Worm (Caenorhabditis elegans) whole organism, L4 larva: ENCODE measurements around the gene pcrg-1.

Experiments
- D1046.2 ChIP-seq: fragments of 200-800 bp; sonication (Bioruptor generic); IDR thresholded peaks from 2 replicates; pipeline ENCODE4 v1.3.6; 2022; ENCODE audit warnings: missing genetic modification characterization, missing compliant biosample characterization
- F44E2.7 ChIP-seq: fragments of 200-800 bp; sonication (Bioruptor generic); IDR thresholded peaks from 2 replicates; pipeline ENCODE4 v2.1.2; 2022; ENCODE audit warnings: missing genetic modification characterization, missing compliant biosample characterization
- aha-1 ChIP-seq: fragments of 150-350 bp; peaks from one replicate; lab custom pipeline; 2014; ENCODE audit warnings: missing biosample characterization, missing genetic modification characterization
- ceh-32 ChIP-seq: sonication (generic microtip); optimal IDR thresholded peaks from 2 replicates; lab custom pipeline; 2016; ENCODE audit warnings: mild to moderate bottlenecking, missing genetic modification characterization, missing compliant biosample characterization; ENCODE audit not compliant: poor library complexity
- ceh-44 ChIP-seq: fragments of 200-800 bp; sonication (Bioruptor generic); IDR thresholded peaks from 2 replicates; pipeline ENCODE4 v1.3.6; 2022; ENCODE audit warnings: missing genetic modification reagents, missing genetic modification characterization, missing compliant biosample characterization
- ceh-82 ChIP-seq: sonication (generic microtip); optimal IDR thresholded peaks from 2 replicates; lab custom pipeline; 2017; ENCODE audit warnings: missing biosample characterization, missing genetic modification characterization
- cey-2 ChIP-seq: sonication (generic microtip); optimal IDR thresholded peaks from 3 replicates; lab custom pipeline; 2017; ENCODE audit warnings: missing genetic modification characterization, mild to moderate bottlenecking, missing compliant biosample characterization, antibody characterized with exemption, borderline replicate concordance; ENCODE audit not compliant: insufficient read depth
- ctbp-1 ChIP-seq: fragments of 200-800 bp; sonication (Bioruptor generic); IDR thresholded peaks from 2 replicates; pipeline ENCODE4 v1.3.6; 2022; ENCODE audit warnings: missing genetic modification reagents, missing genetic modification characterization, missing compliant biosample characterization
- daf-12 ChIP-seq: fragments of 150-350 bp; optimal IDR thresholded peaks from 2 replicates; lab custom pipeline; 2014; ENCODE audit warnings: missing biosample characterization, missing genetic modification reagents, missing genetic modification characterization
- daf-19 ChIP-seq: fragments of 200-800 bp; sonication (Bioruptor generic); conservative IDR thresholded peaks from 2 replicates; pipeline ENCODE4 v1.3.6; 2022; ENCODE audit warnings: missing genetic modification characterization, missing compliant biosample characterization
- daf-8 ChIP-seq: fragments of 200-800 bp; sonication (Bioruptor generic); IDR thresholded peaks from 2 replicates; pipeline ENCODE4 v1.3.6; 2022; ENCODE audit warnings: missing genetic modification characterization, missing compliant biosample characterization
- dmd-8 ChIP-seq: fragments of 200-800 bp; sonication (Bioruptor generic); IDR thresholded peaks from 2 replicates; pipeline ENCODE4 v1.3.6; 2022; ENCODE audit warnings: missing genetic modification characterization, missing compliant biosample characterization
- duxl-1 ChIP-seq: sonication (generic microtip); optimal IDR thresholded peaks from 2 replicates; lab custom pipeline; 2016; ENCODE audit warnings: mild to moderate bottlenecking, missing genetic modification characterization, moderate library complexity, missing compliant biosample characterization; ENCODE audit not compliant: poor library complexity
- dve-1 ChIP-seq: sonication (generic microtip); optimal IDR thresholded peaks from 2 replicates; lab custom pipeline; 2017; ENCODE audit warnings: antibody characterized with exemption, mild to moderate bottlenecking, missing genetic modification characterization, missing compliant biosample characterization; ENCODE audit not compliant: insufficient read depth
- egl-27 ChIP-seq: sonication (generic microtip); optimal IDR thresholded peaks from 3 replicates; lab custom pipeline; 2017; ENCODE audit warnings: missing biosample characterization, missing genetic modification reagents, missing genetic modification characterization
- egl-43 ChIP-seq: fragments of 200-800 bp; sonication (Bioruptor generic); IDR thresholded peaks from 2 replicates; pipeline ENCODE4 v1.3.6; 2022; ENCODE audit warnings: missing genetic modification reagents, missing genetic modification characterization, missing compliant biosample characterization
- lin-13 ChIP-seq: fragments of 150-350 bp; optimal IDR thresholded peaks from 2 replicates; lab custom pipeline; 2014; ENCODE audit warnings: missing biosample characterization, missing genetic modification reagents, missing genetic modification characterization
- lin-29 ChIP-seq: fragments of 200-800 bp; sonication (Bioruptor generic); IDR thresholded peaks from 2 replicates; pipeline ENCODE4 v1.3.6; 2022; ENCODE audit warnings: missing genetic modification reagents, missing genetic modification characterization, missing compliant biosample characterization
- lir-3 ChIP-seq: sonication (generic microtip); optimal IDR thresholded peaks from 2 replicates; lab custom pipeline; 2016; ENCODE audit warnings: mild to moderate bottlenecking, missing genetic modification characterization, missing compliant biosample characterization
- madf-9 ChIP-seq: fragments of 200-800 bp; sonication (Bioruptor generic); conservative IDR thresholded peaks from 2 replicates; pipeline ENCODE4 v1.3.6; 2022; ENCODE audit warnings: missing genetic modification reagents, missing genetic modification characterization, missing compliant biosample characterization
- mxl-2 ChIP-seq: fragments of 200-800 bp; sonication (Bioruptor generic); conservative IDR thresholded peaks from 2 replicates; pipeline ENCODE4 v1.3.6; 2022; ENCODE audit warnings: missing genetic modification reagents, missing genetic modification characterization, missing compliant biosample characterization
- nhr-10 ChIP-seq: fragments of 150-350 bp; optimal IDR thresholded peaks from 2 replicates; lab custom pipeline; 2014; ENCODE audit warnings: missing biosample characterization, missing genetic modification characterization
- nhr-25 ChIP-seq: sonication (generic microtip); optimal IDR thresholded peaks from 2 replicates; lab custom pipeline; 2017; ENCODE audit warnings: missing genetic modification characterization, mild to moderate bottlenecking, missing compliant biosample characterization, antibody characterized with exemption, moderate library complexity, borderline replicate concordance; ENCODE audit not compliant: insufficient read depth
- nhr-42 ChIP-seq: fragments of 200-800 bp; sonication (Bioruptor generic); IDR thresholded peaks from 2 replicates; pipeline ENCODE4 v1.3.6; 2022; ENCODE audit warnings: missing genetic modification characterization, missing compliant biosample characterization
- nhr-76 ChIP-seq: fragments of 150-350 bp; optimal IDR thresholded peaks from 2 replicates; lab custom pipeline; 2014; ENCODE audit warnings: missing biosample characterization, missing genetic modification characterization
- nhr-77 ChIP-seq: fragments of 150-350 bp; optimal IDR thresholded peaks from 2 replicates; lab custom pipeline; 2014; ENCODE audit warnings: missing biosample characterization, missing genetic modification characterization
- pha-4 ChIP-seq, 2 experiments: fragments of 150-350 bp in 1 of 2; fragments of 200-800 bp in 1 of 2; sonication (Bioruptor generic) in 1 of 2; IDR thresholded peaks in 1 of 2; optimal IDR thresholded peaks in 1 of 2; 2 replicates each; pipeline versions ENCODE4 v1.3.6 to Lab custom; 2014 to 2022; ENCODE audit warnings: missing genetic modification characterization in 2 of 2, missing genetic modification reagents in 2 of 2, missing biosample characterization in 1 of 2, missing compliant biosample characterization in 1 of 2
- php-3 ChIP-seq: fragments of 200-800 bp; sonication (Bioruptor generic); IDR thresholded peaks from 2 replicates; pipeline ENCODE4 v1.3.6; 2022; ENCODE audit warnings: missing genetic modification reagents, missing genetic modification characterization, missing compliant biosample characterization
- pqm-1 ChIP-seq: sonication (generic microtip); optimal IDR thresholded peaks from 2 replicates; lab custom pipeline; 2017; ENCODE audit warnings: missing biosample characterization, missing genetic modification characterization
- rbr-2 ChIP-seq: sonication (generic microtip); optimal IDR thresholded peaks from 2 replicates; lab custom pipeline; 2016; ENCODE audit warnings: missing genotype, missing genetic modification characterization, missing compliant biosample characterization
- saeg-2 ChIP-seq: fragments of 200-800 bp; sonication (Bioruptor generic); IDR thresholded peaks from 2 replicates; pipeline ENCODE4 v1.3.6; 2022; ENCODE audit warnings: missing genetic modification reagents, missing genetic modification characterization, missing compliant biosample characterization
- spr-3 ChIP-seq: fragments of 200-800 bp; sonication (Bioruptor generic); optimal IDR thresholded peaks from 2 replicates; lab custom pipeline; 2018; ENCODE audit warnings: mild to moderate bottlenecking, missing genetic modification characterization, missing compliant biosample characterization
- tag-97 ChIP-seq: fragments of 200-800 bp; sonication (Bioruptor generic); IDR thresholded peaks from 2 replicates; pipeline ENCODE4 v1.3.6; 2022; ENCODE audit warnings: missing genetic modification characterization, missing compliant biosample characterization
- tra-1 ChIP-seq: fragments of 200-800 bp; sonication (Bioruptor generic); IDR thresholded peaks from 2 replicates; pipeline ENCODE4 v1.3.6; 2022; ENCODE audit warnings: missing genetic modification reagents, missing genetic modification characterization, missing compliant biosample characterization
- unc-130 ChIP-seq: sonication (generic microtip); optimal IDR thresholded peaks from 2 replicates; lab custom pipeline; 2016; ENCODE audit warnings: missing genetic modification reagents, missing genetic modification characterization, missing compliant biosample characterization
- unc-62 ChIP-seq, 3 experiments: fragments of 150-350 bp in 1 of 3; sonication (generic microtip); optimal IDR thresholded peaks in 2 of 3; peaks in 1 of 3; 1 replicate in 1 of 3; 2 replicates in 2 of 3; lab custom pipeline; 2014 to 2017; ENCODE audit warnings: missing biosample characterization in 3 of 3, missing genetic modification characterization in 3 of 3, missing genetic modification reagents in 3 of 3, missing genotype in 1 of 3

pcrg-1 gene

DNA sequence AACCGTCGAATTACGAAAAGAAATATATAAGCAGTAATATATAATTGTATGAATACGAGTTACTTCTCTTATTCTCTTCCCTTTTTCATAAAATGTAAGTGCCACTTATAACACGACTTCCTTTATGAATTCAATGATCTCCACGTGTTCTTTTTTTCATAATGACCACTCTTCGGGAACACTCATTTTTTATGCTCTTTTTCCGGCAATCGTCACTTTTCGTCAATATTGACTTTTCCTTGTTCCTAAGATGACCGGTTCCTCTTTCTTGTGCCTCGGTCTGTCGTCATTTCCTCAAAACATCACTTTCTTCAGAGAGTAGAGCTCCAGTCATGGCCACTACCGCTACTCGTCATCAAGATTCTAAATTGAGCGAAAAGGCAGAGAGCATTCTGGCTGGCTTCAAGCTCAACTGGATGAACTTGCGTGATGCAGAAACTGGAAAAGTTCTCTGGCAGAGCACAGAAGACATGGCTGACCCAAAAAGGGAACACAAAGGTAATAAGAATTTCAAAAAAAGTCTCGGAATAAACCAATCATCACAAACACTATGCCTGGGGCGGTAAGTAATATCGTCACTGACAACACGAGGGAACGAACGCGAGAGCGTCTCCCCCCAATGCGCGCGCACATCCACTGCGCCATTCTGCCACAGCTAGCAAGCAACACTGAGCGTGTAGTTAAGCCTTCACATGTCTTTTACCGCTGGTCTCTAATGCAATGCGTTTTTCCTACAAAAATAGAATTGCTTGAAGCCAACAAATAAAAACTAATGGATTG lies 16.7 kb upstream of the pcrg-1 start, which contains the start of gene pdl-1 (continued):
- TF ChIP-seq tra-1 (peak; percentile 82), ceh-32 (tag; lab: Kevin White, UChicago) (peak; percentile 51), spr-3 (GFP tag; lab: Kevin White, UChicago) (peak; percentile 77), nhr-42 (GFP tag; lab: Robert Waterston, UW) (peak; percentile 69; the same call in 1 of the 2 replicates), nhr-77 (tag; lab: Kevin White, UChicago) (peak; percentile 40), unc-130 (GFP tag; lab: Kevin White, UChicago) (peak; percentile 57), duxl-1 (tag; lab: Kevin White, UChicago) (peak; percentile 83), lir-3 (tag; lab: Kevin White, UChicago) (peak; percentile 94), F44E2.7 (GFP tag; lab: Robert Waterston, UW) (peak; percentile 94), D1046.2 (GFP tag; lab: Robert Waterston, UW) (peak; percentile 85), daf-19 (GFP tag; lab: Robert Waterston, UW) (peak; percentile 96), dmd-8 (peak; percentile 97), lin-29 (peak; percentile 70), nhr-76 (tag; lab: Kevin White, UChicago) (no peak), egl-43 (GFP tag; lab: Robert Waterston, UW) (peak; percentile 98), php-3 (GFP tag; lab: Robert Waterston, UW) (peak; percentile 80), pqm-1 (tag; lab: Kevin White, UChicago) (no peak), madf-9 (GFP tag; lab: Robert Waterston, UW) (peak; percentile 76), nhr-25 (tag; lab: Kevin White, UChicago) (peak; percentile 15), ceh-82 (tag; lab: Kevin White, UChicago) (no peak), tag-97 (GFP tag; lab: Robert Waterston, UW) (no peak), daf-8 (peak; percentile 24; the same call in 1 of the 2 replicates), dve-1 (tag; lab: Kevin White, UChicago) (peak; percentile 61), nhr-10 (tag; lab: Kevin White, UChicago) (no peak), cey-2 (tag; lab: Kevin White, UChicago) (no peak)

DNA sequence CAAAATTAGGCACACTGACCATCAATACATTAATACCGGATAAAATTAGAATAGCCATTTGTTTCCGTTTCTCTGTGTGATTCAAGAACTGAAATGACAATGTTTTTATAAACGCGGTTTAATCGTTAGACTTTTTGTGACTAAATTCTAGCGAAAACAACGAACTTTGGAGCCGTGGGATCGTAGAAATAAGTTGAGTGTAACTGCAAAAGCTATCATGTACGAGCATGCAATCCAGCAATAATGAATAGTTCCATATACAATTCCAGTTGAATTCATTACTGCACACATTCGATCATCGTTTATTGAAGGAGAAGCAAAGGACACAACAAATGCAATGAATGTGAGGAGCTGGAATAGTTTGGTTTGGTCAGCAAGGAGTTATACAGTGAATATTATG lies 14.2 kb upstream of the pcrg-1 start:
- TF ChIP-seq unc-62 (GFP tag; optimal IDR thresholded peaks at IDR 0.05 in 1 of 2; lab: Kevin White, UChicago): peak in 1 of 2 experiments; percentile 97
- no peak for TF ChIP-seq unc-62 (tag; optimal IDR thresholded peaks at IDR 0.05; lab: Kevin White, UChicago)
- no peak for TF ChIP-seq lin-13 (GFP tag; lab: Kevin White, UChicago)
- peak; percentile 26 for TF ChIP-seq aha-1
- TF ChIP-seq rbr-2 (tag; lab: Kevin White, UChicago): no peak
- no peak for TF ChIP-seq daf-12
- TF ChIP-seq mxl-2 (GFP tag; lab: Robert Waterston, UW): no peak
- TF ChIP-seq ceh-44 (GFP tag; lab: Robert Waterston, UW): no peak

DNA sequence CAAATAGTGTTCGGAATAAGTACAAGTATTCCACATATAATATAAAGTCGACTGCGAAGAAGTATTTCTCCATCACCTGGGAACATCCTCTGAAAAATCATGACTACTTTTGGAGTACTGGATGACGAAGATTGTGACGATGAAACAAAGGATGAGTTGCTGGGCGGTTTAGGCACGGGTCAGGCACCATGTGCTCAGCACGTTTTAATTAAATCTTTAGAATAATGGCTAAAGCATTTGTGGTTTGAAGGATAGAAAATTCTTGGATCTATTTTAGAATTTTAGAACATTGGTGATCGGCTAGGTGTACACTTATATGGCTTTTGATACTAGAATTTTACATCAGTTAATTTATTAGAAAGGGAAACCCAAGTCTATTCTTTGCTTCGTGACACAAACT lies 13.2 kb upstream of the pcrg-1 start, which contains the start of gene C27H5.6:
TSS of gene C27H5.6 (minus strand) at position 101 of the 400 bp plus-strand sequence.
- TF ChIP-seq egl-27 (tag; lab: Kevin White, UChicago): no peak
- TF ChIP-seq ctbp-1 (GFP tag; lab: Robert Waterston, UW): no peak
- TF ChIP-seq ceh-32 (tag; lab: Kevin White, UChicago): no peak
- TF ChIP-seq lin-13 (GFP tag; lab: Kevin White, UChicago): no peak
- TF ChIP-seq pha-4 (GFP tag; IDR thresholded peaks at IDR 0.05; lab: Robert Waterston, UW): no peak
- no peak for TF ChIP-seq pha-4 (tag; optimal IDR thresholded peaks at IDR 0.05; lab: Kevin White, UChicago)
- TF ChIP-seq saeg-2 (GFP tag; lab: Robert Waterston, UW): no peak
